Worm (Caenorhabditis elegans): ENCODE data around the gene pnp-1.

pnp-1 gene

DNA sequence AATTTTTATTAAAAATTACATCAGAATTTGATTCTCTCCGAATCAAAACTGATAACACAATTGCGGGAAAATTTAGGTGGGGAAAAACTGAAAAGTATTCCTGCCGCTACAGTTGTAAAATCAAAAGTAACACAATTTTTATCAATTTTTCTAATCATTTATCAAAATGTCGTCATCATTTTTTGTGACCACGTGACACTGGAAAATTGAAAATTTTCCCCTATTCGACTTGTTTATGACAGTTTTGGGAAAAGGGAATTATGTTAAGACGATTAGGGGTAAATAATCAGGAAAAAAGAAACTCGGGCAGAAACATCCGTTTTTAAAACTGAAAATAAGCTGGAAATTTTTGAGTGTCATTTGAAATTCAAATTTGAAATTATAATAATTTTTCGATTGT, 1.3 kb downstream of the pnp-1 start (continued):
- TF ChIP-seq unc-62 (GFP tag; optimal IDR thresholded peaks at IDR 0.05): peak; percentile 18
- TF ChIP-seq nfya-1 (tag; optimal IDR thresholded peaks at IDR 0.05; ENCODE audit: borderline replicate concordance, insufficient read depth): no peak
- no peak for TF ChIP-seq F23B12.7 (tag; optimal IDR thresholded peaks at IDR 0.05; ENCODE audit: insufficient read depth)
- TF ChIP-seq zfh-2 (GFP tag; conservative IDR thresholded peaks at IDR 0.05): no peak
- 0 out of 2 replicates have a peak, but pooled peaks have one; percentile 21 for TF ChIP-seq B0336.3 (GFP tag; IDR thresholded peaks at IDR 0.05)
- TF ChIP-seq ceh-58 (GFP tag; IDR thresholded peaks at IDR 0.05): no peak
- peak in 1 of 2 experiments; percentile 35 for TF ChIP-seq let-607 (tag; optimal IDR thresholded peaks at IDR 0.05)
- TF ChIP-seq madf-10 (tag; optimal IDR thresholded peaks at IDR 0.05): no peak
- TF ChIP-seq Y67H2A.10 (GFP tag; conservative IDR thresholded peaks at IDR 0.05): no peak
- TF ChIP-seq rpc-1 (optimal IDR thresholded peaks at IDR 0.05): no peak
- no peak for TF ChIP-seq rpc-1 (tag; optimal IDR thresholded peaks at IDR 0.05)
- TF ChIP-seq fkh-3 (tag; optimal IDR thresholded peaks at IDR 0.05): no peak
- TF ChIP-seq Y95B8A.8 (GFP tag; IDR thresholded peaks at IDR 0.05): no peak
- no peak for TF ChIP-seq somi-1 (GFP tag; optimal IDR thresholded peaks at IDR 0.05)
- TF ChIP-seq lsy-27 (tag; optimal IDR thresholded peaks at IDR 0.05; ENCODE audit: borderline replicate concordance, insufficient read depth): no peak
- TF ChIP-seq madf-6 (GFP tag; IDR thresholded peaks at IDR 0.05): no peak
- no peak for TF ChIP-seq F37B4.10 (GFP tag; IDR thresholded peaks at IDR 0.05)
- no peak for TF ChIP-seq ceh-79 (tag; optimal IDR thresholded peaks at IDR 0.05)
- no peak for TF ChIP-seq F57A8.1 (GFP tag; optimal IDR thresholded peaks at IDR 0.05)

DNA sequence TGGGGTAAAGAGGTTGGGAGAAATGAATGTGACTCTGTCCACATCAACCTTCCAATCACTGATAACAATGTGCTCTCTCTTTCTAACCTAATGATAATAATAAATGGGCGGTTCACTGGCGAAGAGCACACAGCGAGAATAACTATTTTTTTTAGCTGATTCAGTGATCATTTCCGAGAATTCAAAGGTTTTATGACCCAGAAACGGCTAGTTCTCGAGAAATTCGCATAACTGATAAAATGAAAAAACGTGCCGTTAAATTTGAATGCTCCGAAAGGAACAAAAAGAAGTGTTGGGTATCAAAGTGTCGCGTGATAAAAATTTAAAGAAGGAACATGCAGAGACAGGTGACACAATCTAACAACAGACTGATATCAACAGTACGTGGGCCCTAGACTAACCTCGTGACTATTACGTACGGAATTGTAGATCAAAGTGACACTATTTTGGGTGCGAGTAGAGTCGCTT, 2.3 kb downstream of the pnp-1 start:
- TF ChIP-seq lir-1 (GFP tag; conservative IDR thresholded peaks at IDR 0.05) (no peak), egl-44 (GFP tag; IDR thresholded peaks at IDR 0.05) (0 out of 2 replicates have a peak, but pooled peaks have one; percentile 32), ceh-91 (GFP tag; IDR thresholded peaks at IDR 0.05) (no peak), cebp-1 (GFP tag; IDR thresholded peaks at IDR 0.05) (no peak), cebp-1 (tag; optimal IDR thresholded peaks at IDR 0.05) (peak; percentile 33), lag-1 (GFP tag; IDR thresholded peaks at IDR 0.05) (no peak), sea-2 (GFP tag; IDR thresholded peaks at IDR 0.05) (no peak), nfyb-1 (GFP tag; IDR thresholded peaks at IDR 0.05) (0 out of 2 replicates have a peak, but pooled peaks have one; percentile 59), let-607 (tag; optimal IDR thresholded peaks at IDR 0.05) (peak; percentile 43 to 45), attf-3 (GFP tag; conservative IDR thresholded peaks at IDR 0.05) (no peak), snpc-1.1 (tag; optimal IDR thresholded peaks at IDR 0.05; ENCODE audit: insufficient read depth) (no peak), ccch-3 (GFP tag; optimal IDR thresholded peaks at IDR 0.05) (no peak), bed-1 (GFP tag; IDR thresholded peaks at IDR 0.05) (no peak), hrde-1 (tag; optimal IDR thresholded peaks at IDR 0.05; ENCODE audit: borderline replicate concordance) (no peak), B0336.3 (GFP tag; IDR thresholded peaks at IDR 0.05) (no peak), dpl-1 (GFP tag; optimal IDR thresholded peaks at IDR 0.05) (no peak), nhr-90 (tag; optimal IDR thresholded peaks at IDR 0.05) (peak; percentile 39), unc-130 (GFP tag; optimal IDR thresholded peaks at IDR 0.05) (no peak), snpc-4 (GFP tag; optimal IDR thresholded peaks at IDR 0.05) (no peak), snpc-4 (tag; optimal IDR thresholded peaks at IDR 0.05) (peak in 1 of 4 experiments; percentile 10), B0019.2 (GFP tag; conservative IDR thresholded peaks at IDR 0.05) (no peak), D2030.7 (GFP tag; IDR thresholded peaks at IDR 0.05) (no peak), bed-2 (GFP tag; IDR thresholded peaks at IDR 0.05) (no peak), Y95B8A.8 (GFP tag; IDR thresholded peaks at IDR 0.05) (no peak), nhr-120 (GFP tag; IDR thresholded peaks at IDR 0.05) (0 out of 2 replicates have a peak, but pooled peaks have one; percentile 62), atf-7 (tag; optimal IDR thresholded peaks at IDR 0.05) (peak; percentile 77), ekl-4 (GFP tag; IDR thresholded peaks at IDR 0.05) (0 out of 2 replicates have a peak, but pooled peaks have one; percentile 33), ceh-27 (GFP tag; optimal IDR thresholded peaks at IDR 0.05) (no peak), nhr-80 (tag; optimal IDR thresholded peaks at IDR 0.05) (peak; percentile 95), tbp1 (GFP tag; optimal IDR thresholded peaks at IDR 0.05) (peak; percentile 33), dox-1 (GFP tag; IDR thresholded peaks at IDR 0.05) (peak; percentile 63), ets-4 (GFP tag; optimal IDR thresholded peaks at IDR 0.05) (no peak)

All from whole organism, young adult.